Fruit fly (Drosophila melanogaster) whole organism, pupa: ENCODE measurements around the gene Jhbp7.

Experiments
- CG13204 ChIP-seq: fragments of 200-800 bp; sonication (Bioruptor generic); optimal IDR thresholded peaks from 2 replicates; lab custom pipeline; 2018; ENCODE audit warnings: missing biosample characterization, mild to moderate bottlenecking, missing genetic modification characterization, moderate library complexity
- CG8159 ChIP-seq: fragments of 200-800 bp; sonication (Bioruptor generic); optimal IDR thresholded peaks from 3 replicates; lab custom pipeline; 2018; ENCODE audit warnings: missing biosample characterization, mild to moderate bottlenecking, missing genetic modification characterization, moderate library complexity
- EcR ChIP-seq: fragments of 200-800 bp; sonication (Bioruptor generic); optimal IDR thresholded peaks from 3 replicates; lab custom pipeline; 2019; ENCODE audit warnings: missing biosample characterization, missing genetic modification characterization, mild to moderate bottlenecking, moderate library complexity, missing genetic modification reagents
- Snoo ChIP-seq: fragments of 200-800 bp; sonication (Bioruptor generic); optimal IDR thresholded peaks from 3 replicates; lab custom pipeline; 2017; ENCODE audit warnings: missing biosample characterization, mild to moderate bottlenecking, missing genetic modification characterization, inconsistent platforms
- rn ChIP-seq: fragments of 200-800 bp; sonication (Bioruptor generic); IDR thresholded peaks from 2 replicates; pipeline ENCODE4 v1.3.6; 2022; ENCODE audit warnings: missing biosample characterization, missing genetic modification characterization

dm6 chr3R:25283209-25283670 is 45.8 kb downstream of the Jhbp7 start, which contains the start of gene CG31300:
- TF ChIP-seq rn (GFP tag; lab: Robert Waterston, UW) (no peak), CG13204 (no peak), CG8159 (tag; lab: Kevin White, UChicago) (no peak), EcR (GFP tag; lab: Kevin White, UChicago) (no peak), Snoo (tag; lab: Kevin White, UChicago) (no peak)
